Fruit fly (Drosophila melanogaster) whole organism, wandering third instar larva: ENCODE results near the gene CG1792.

ENCODE experiments used
- CG32264 ChIP-seq: fragments of 200-800 bp; sonication (Bioruptor generic); optimal IDR thresholded peaks from 2 replicates; lab custom pipeline; 2016; ENCODE audit warnings: missing biosample characterization, missing genetic modification characterization
- Jra ChIP-seq: sonication (Bioruptor generic); optimal IDR thresholded peaks from 2 replicates; lab custom pipeline; 2016; ENCODE audit warnings: missing biosample characterization, missing genetic modification characterization
- Myc ChIP-seq: fragments of >200 bp; optimal IDR thresholded peaks from 2 replicates; lab custom pipeline; 2017
- N ChIP-seq: fragments of >200 bp; optimal IDR thresholded peaks from 2 replicates; lab custom pipeline; 2018; ENCODE audit warnings: missing biosample characterization, missing external identifiers, missing genetic modification characterization
- brk ChIP-seq: fragments of 200-800 bp; sonication (Bioruptor generic); optimal IDR thresholded peaks from 2 replicates; lab custom pipeline; 2016; ENCODE audit warnings: missing biosample characterization, mild to moderate bottlenecking, missing genetic modification characterization
- dsf ChIP-seq: sonication (Bioruptor generic); optimal IDR thresholded peaks from 2 replicates; lab custom pipeline; 2016; ENCODE audit warnings: missing biosample characterization, missing genetic modification characterization, borderline replicate concordance
- jim ChIP-seq: fragments of 175-275, 200-325 bp; sonication (Bioruptor generic); optimal IDR thresholded peaks from 2 replicates; lab custom pipeline; 2016; ENCODE audit warnings: missing biosample characterization, mild to moderate bottlenecking, missing genetic modification characterization
- lola ChIP-seq: fragments of >200 bp; optimal IDR thresholded peaks from 2 replicates; lab custom pipeline; 2017; ENCODE audit warnings: missing biosample characterization, missing genetic modification characterization
- pan ChIP-seq: fragments of >200 bp; optimal IDR thresholded peaks from 2 replicates; lab custom pipeline; 2017
- psq ChIP-seq: fragments of 200-800 bp; sonication (Bioruptor generic); optimal IDR thresholded peaks from 3 replicates; lab custom pipeline; 2017; ENCODE audit warnings: missing biosample characterization, mild to moderate bottlenecking, missing genetic modification characterization, moderate library complexity
- sage ChIP-seq: fragments of 200-800 bp; sonication (Bioruptor generic); optimal IDR thresholded peaks from 2 replicates; lab custom pipeline; 2016; ENCODE audit warnings: missing biosample characterization, mild to moderate bottlenecking, missing genetic modification characterization
- usp ChIP-seq: fragments of >200 bp; optimal IDR thresholded peaks from 2 replicates; lab custom pipeline; 2017; ENCODE audit warnings: missing biosample characterization, missing genetic modification characterization
- woc ChIP-seq: sonication (Bioruptor generic); optimal IDR thresholded peaks from 2 replicates; lab custom pipeline; 2016; ENCODE audit warnings: missing biosample characterization, mild to moderate bottlenecking, missing genetic modification characterization

DNA sequence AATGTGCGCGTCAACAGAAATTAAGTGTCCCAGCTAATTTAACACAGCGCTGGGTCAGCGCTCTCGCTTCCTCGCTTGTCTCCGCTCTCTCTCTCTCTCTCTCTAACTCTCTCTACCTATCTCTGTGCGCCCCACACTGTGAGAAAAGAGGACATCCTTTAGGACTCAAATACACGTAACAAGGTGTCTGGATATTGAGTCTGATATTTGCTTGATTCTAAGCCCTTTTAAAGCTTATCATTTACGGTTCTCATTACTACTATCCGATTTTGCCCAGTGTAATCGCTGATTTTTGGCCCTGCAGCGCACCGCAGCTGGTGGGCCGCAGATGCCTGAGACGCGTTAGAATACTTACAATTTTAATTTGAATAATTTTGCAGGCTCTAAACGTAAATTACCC lies 20.4 kb downstream of the CG1792 start:
- TF ChIP-seq CG32264 (GFP tag; lab: Kevin White, UChicago) (no peak), pan (lab: Kevin White, UChicago) (no peak), woc (GFP tag; lab: Kevin White, UChicago) (no peak), Myc (lab: Kevin White, UChicago) (no peak), jim (GFP tag; lab: Kevin White, UChicago) (no peak), N (GFP tag; lab: Kevin White, UChicago) (no peak), sage (GFP tag; lab: Kevin White, UChicago) (no peak), psq (no peak), Jra (GFP tag; lab: Kevin White, UChicago) (no peak), brk (no peak), lola (GFP tag; lab: Kevin White, UChicago) (no peak), dsf (GFP tag; lab: Kevin White, UChicago) (no peak), usp (GFP tag; lab: Kevin White, UChicago) (no peak)
